Worm (Caenorhabditis elegans) whole organism, young adult: ENCODE results near the gene srw-101.

Source experiments
- F37B4.10 ChIP-seq: fragments of 200-800 bp; sonication (Bioruptor generic); IDR thresholded peaks from 2 replicates; pipeline ENCODE4 v1.3.6; 2022; ENCODE audit warnings: missing genetic modification characterization, missing compliant biosample characterization
- F39B2.1 ChIP-seq: fragments of 200-800 bp; sonication (Bioruptor generic); IDR thresholded peaks from 2 replicates; pipeline ENCODE4 v1.3.6; 2022; ENCODE audit warnings: missing genetic modification reagents, missing genetic modification characterization, missing compliant biosample characterization
- F57A8.1 ChIP-seq: fragments of 200-800 bp; sonication (Bioruptor generic); optimal IDR thresholded peaks from 2 replicates; lab custom pipeline; 2018; ENCODE audit warnings: mild to moderate bottlenecking, missing genetic modification characterization, moderate library complexity, missing compliant biosample characterization
- K11D2.4 ChIP-seq: fragments of 200-800 bp; sonication (Bioruptor generic); IDR thresholded peaks from 2 replicates; pipeline ENCODE4 v1.3.6; 2022; ENCODE audit warnings: missing genetic modification reagents, missing genetic modification characterization, missing compliant biosample characterization
- Y53G8AR.9 ChIP-seq: fragments of 200-800 bp; sonication (Bioruptor generic); conservative IDR thresholded peaks from 2 replicates; pipeline ENCODE4 v1.3.6; 2022; ENCODE audit warnings: missing genetic modification reagents, missing genetic modification characterization, missing compliant biosample characterization
- ama-1 ChIP-seq, 3 experiments: fragments of 150-350 bp in 1 of 3; sonication (generic microtip) in 2 of 3; optimal IDR thresholded peaks; 2 replicates each; lab custom pipeline; 2014 to 2018; ENCODE audit warnings: missing biosample characterization in 2 of 3, missing genetic modification characterization in 2 of 3, missing genetic modification reagents in 2 of 3
- aptf-2 ChIP-seq: fragments of 200-800 bp; sonication (Bioruptor generic); conservative IDR thresholded peaks from 2 replicates; pipeline ENCODE4 v1.3.6; 2022; ENCODE audit warnings: missing genetic modification reagents, missing genetic modification characterization, missing compliant biosample characterization
- aptf-3 ChIP-seq: fragments of 200-800 bp; sonication (Bioruptor generic); IDR thresholded peaks from 2 replicates; pipeline ENCODE4 v1.3.6; 2022; ENCODE audit warnings: missing genetic modification characterization, missing compliant biosample characterization
- dpl-1 ChIP-seq: fragments of 150-350 bp; optimal IDR thresholded peaks from 2 replicates; lab custom pipeline; 2014; ENCODE audit warnings: missing biosample characterization, missing genetic modification reagents, missing genetic modification characterization
- efl-1 ChIP-seq: fragments of 150-350 bp; optimal IDR thresholded peaks from 2 replicates; lab custom pipeline; 2014; ENCODE audit warnings: missing biosample characterization, missing genetic modification reagents, missing genetic modification characterization
- egl-18 ChIP-seq: fragments of 200-800 bp; sonication (Bioruptor generic); IDR thresholded peaks from 2 replicates; pipeline ENCODE4 v1.3.6; 2022; ENCODE audit warnings: missing genetic modification reagents, missing genetic modification characterization, missing compliant biosample characterization
- egrh-3 ChIP-seq: fragments of 200-800 bp; sonication (Bioruptor generic); IDR thresholded peaks from 2 replicates; pipeline ENCODE4 v1.3.6; 2022; ENCODE audit warnings: missing genetic modification reagents, missing genetic modification characterization, missing compliant biosample characterization
- ekl-4 ChIP-seq: fragments of 200-800 bp; sonication (Bioruptor generic); IDR thresholded peaks from 2 replicates; pipeline ENCODE4 v1.3.6; 2022; ENCODE audit warnings: missing genetic modification reagents, missing genetic modification characterization, missing compliant biosample characterization
- fkh-3 ChIP-seq: sonication (generic microtip); optimal IDR thresholded peaks from 2 replicates; lab custom pipeline; 2016; ENCODE audit warnings: mild to moderate bottlenecking, missing genetic modification characterization, missing compliant biosample characterization
- hmg-1.2 ChIP-seq: fragments of 200-800 bp; sonication (Bioruptor generic); IDR thresholded peaks from 2 replicates; pipeline ENCODE4 v1.3.6; 2022; ENCODE audit warnings: missing genetic modification reagents, missing genetic modification characterization, missing compliant biosample characterization
- hrde-1 ChIP-seq: sonication (generic microtip); optimal IDR thresholded peaks from 2 replicates; lab custom pipeline; 2016; ENCODE audit warnings: missing genetic modification characterization, mild to moderate bottlenecking, missing compliant biosample characterization, moderate library complexity, missing genotype, missing genetic modification reagents, borderline replicate concordance
- hsf-1 ChIP-seq: fragments of 200-800 bp; sonication (Bioruptor generic); IDR thresholded peaks from 2 replicates; pipeline ENCODE4 v1.3.6; 2022; ENCODE audit warnings: missing genetic modification reagents, missing genetic modification characterization, missing compliant biosample characterization
- lin-54 ChIP-seq: fragments of 200-800 bp; sonication (Bioruptor generic); optimal IDR thresholded peaks from 2 replicates; lab custom pipeline; 2018; ENCODE audit warnings: mild to moderate bottlenecking, missing genetic modification characterization, missing compliant biosample characterization
- madf-10 ChIP-seq: sonication (generic microtip); optimal IDR thresholded peaks from 2 replicates; lab custom pipeline; 2016; ENCODE audit warnings: mild to moderate bottlenecking, missing genetic modification characterization, missing compliant biosample characterization
- mel-28 ChIP-seq: sonication (generic microtip); optimal IDR thresholded peaks from 2 replicates; lab custom pipeline; 2016; ENCODE audit warnings: borderline replicate concordance, mild to moderate bottlenecking, missing genetic modification characterization, missing compliant biosample characterization
- mes-4 ChIP-seq: sonication (generic microtip); optimal IDR thresholded peaks from 2 replicates; lab custom pipeline; 2016; ENCODE audit warnings: missing genotype, missing genetic modification characterization, missing compliant biosample characterization
- mxl-1 ChIP-seq: sonication (generic microtip); optimal IDR thresholded peaks from 2 replicates; lab custom pipeline; 2016; ENCODE audit warnings: missing genetic modification characterization, missing compliant biosample characterization
- nfyb-1 ChIP-seq: fragments of 200-800 bp; sonication (Bioruptor generic); IDR thresholded peaks from 2 replicates; pipeline ENCODE4 v1.3.6; 2022; ENCODE audit warnings: missing genetic modification reagents, missing genetic modification characterization, missing compliant biosample characterization
- nhr-179 ChIP-seq: sonication (generic microtip); optimal IDR thresholded peaks from 2 replicates; lab custom pipeline; 2016; ENCODE audit warnings: mild to moderate bottlenecking, missing genetic modification characterization, missing compliant biosample characterization
- nhr-27 ChIP-seq: fragments of 200-800 bp; sonication (Bioruptor generic); optimal IDR thresholded peaks from 2 replicates; lab custom pipeline; 2018; ENCODE audit warnings: mild to moderate bottlenecking, missing genetic modification characterization, moderate library complexity, missing compliant biosample characterization
- rcor-1 ChIP-seq: fragments of 200-800 bp; sonication (Bioruptor generic); IDR thresholded peaks from 2 replicates; pipeline ENCODE4 v1.3.6; 2022; ENCODE audit warnings: missing genetic modification reagents, missing genetic modification characterization, missing compliant biosample characterization
- sdz-38 ChIP-seq: sonication (generic microtip); optimal IDR thresholded peaks from 2 replicates; lab custom pipeline; 2016; ENCODE audit warnings: missing genotype, missing genetic modification characterization, missing compliant biosample characterization
- sea-2 ChIP-seq: fragments of 200-800 bp; sonication (Bioruptor generic); IDR thresholded peaks from 2 replicates; pipeline ENCODE4 v1.3.6; 2022; ENCODE audit warnings: missing genetic modification characterization, missing compliant biosample characterization
- snpc-4 ChIP-seq, 5 experiments: fragments of 150-350 bp in 1 of 5; sonication (generic microtip) in 4 of 5; optimal IDR thresholded peaks; 2 replicates each; lab custom pipeline; 2014 to 2018; ENCODE audit warnings: missing genetic modification characterization in 5 of 5, missing biosample characterization in 3 of 5, antibody characterized with exemption in 2 of 5, mild to moderate bottlenecking in 2 of 5, missing compliant biosample characterization in 2 of 5, missing genotype in 2 of 5, moderate library complexity in 2 of 5, missing genetic modification reagents in 1 of 5
- unc-130 ChIP-seq: sonication (generic microtip); optimal IDR thresholded peaks from 2 replicates; lab custom pipeline; 2016; ENCODE audit warnings: missing genetic modification reagents, missing genetic modification characterization, missing compliant biosample characterization
- xnd-1 ChIP-seq: sonication (generic microtip); optimal IDR thresholded peaks from 2 replicates; lab custom pipeline; 2016; ENCODE audit warnings: missing genotype, missing genetic modification reagents, missing genetic modification characterization, missing compliant biosample characterization
- zfh-2 ChIP-seq: fragments of 200-800 bp; sonication (Bioruptor generic); conservative IDR thresholded peaks from 2 replicates; pipeline ENCODE4 v1.3.6; 2022; ENCODE audit warnings: missing genetic modification reagents, missing genetic modification characterization, missing compliant biosample characterization
- zim-3 ChIP-seq: sonication (generic microtip); optimal IDR thresholded peaks from 2 replicates; lab custom pipeline; 2017; ENCODE audit warnings: mild to moderate bottlenecking, missing genetic modification characterization, moderate library complexity, missing compliant biosample characterization
- ztf-28 ChIP-seq: fragments of 200-800 bp; sonication (Bioruptor generic); IDR thresholded peaks from 2 replicates; pipeline ENCODE4 v1.3.6; 2022; ENCODE audit warnings: missing genetic modification reagents, missing genetic modification characterization, missing compliant biosample characterization

srw-101 gene

ce11 chrV:1682279-1682678 is 39.8 kb upstream of the srw-101 start, which contains the start of gene srh-3:
srh-3 (plus strand) TSS chrV:1682579.
- TF ChIP-seq F39B2.1 (GFP tag; lab: Robert Waterston, UW) (no peak), dpl-1 (GFP tag; lab: Kevin White, UChicago) (no peak), ekl-4 (GFP tag; lab: Robert Waterston, UW) (no peak), sdz-38 (tag; lab: Kevin White, UChicago) (no peak), lin-54 (no peak), zfh-2 (GFP tag; lab: Robert Waterston, UW) (no peak), fkh-3 (no peak), ztf-28 (GFP tag; lab: Robert Waterston, UW) (no peak), efl-1 (GFP tag; lab: Kevin White, UChicago) (no peak), egl-18 (GFP tag; lab: Robert Waterston, UW) (no peak), xnd-1 (no peak), mxl-1 (tag; lab: Kevin White, UChicago) (no peak), rcor-1 (no peak), mel-28 (tag; lab: Kevin White, UChicago) (no peak)

- TF ChIP-seq ama-1 (optimal IDR thresholded peaks at IDR 0.05; lab: Kevin White, UChicago) = no peak
- TF ChIP-seq ama-1 (GFP tag; optimal IDR thresholded peaks at IDR 0.05; lab: Kevin White, UChicago) = no peak
- TF ChIP-seq nhr-179 (tag; lab: Kevin White, UChicago) = no peak
- TF ChIP-seq nfyb-1 = no peak
- no peak for TF ChIP-seq zim-3 (tag; lab: Kevin White, UChicago)
- TF ChIP-seq mes-4 (tag; lab: Kevin White, UChicago) = no peak
- no peak for TF ChIP-seq sdz-38 (tag; lab: Kevin White, UChicago)
- TF ChIP-seq nhr-27 = no peak
- no peak for TF ChIP-seq sea-2
- no peak for TF ChIP-seq madf-10 (tag; lab: Kevin White, UChicago)
- no peak for TF ChIP-seq K11D2.4
- TF ChIP-seq unc-130 (GFP tag; lab: Kevin White, UChicago) = no peak
Observed at ce11 chrV:1685328-1685727, 36.7 kb upstream of the srw-101 start, which contains the start of gene srh-5. srh-5 (plus strand) TSS chrV:1685628.

ce11 chrV:1692494-1692893 is 29.6 kb upstream of the srw-101 start, which contains the start of gene Y46H3C.5:
Y46H3C.5 (minus strand) TSS chrV:1692495.
- peak; percentile 80 for TF ChIP-seq aptf-2 (GFP tag; lab: Robert Waterston, UW)
- TF ChIP-seq aptf-3 (GFP tag; lab: Robert Waterston, UW) = 0 out of 2 replicates have a peak, but pooled peaks have one; percentile 63

- peak; percentile 65 for TF ChIP-seq hmg-1.2 (GFP tag; lab: Robert Waterston, UW)
- TF ChIP-seq aptf-3 (GFP tag; lab: Robert Waterston, UW) = 0 out of 2 replicates have a peak, but pooled peaks have one; percentile 60
- TF ChIP-seq aptf-2 (GFP tag; lab: Robert Waterston, UW) = peak; percentile 94
Observed at ce11 chrV:1693876-1694275, 28.2 kb upstream of the srw-101 start, which contains the start of gene Y46H3C.7. Y46H3C.7 (minus strand) TSS chrV:1694022.

- no peak for TF ChIP-seq rcor-1
- TF ChIP-seq hsf-1 (GFP tag; lab: Robert Waterston, UW) = no peak
- TF ChIP-seq snpc-4 (GFP tag; optimal IDR thresholded peaks at IDR 0.05; lab: Kevin White, UChicago) = no peak
- TF ChIP-seq snpc-4 (tag; optimal IDR thresholded peaks at IDR 0.05; lab: Kevin White, UChicago) = no peak
- peak; percentile 49; the same call in 1 of the 2 replicates for TF ChIP-seq egrh-3 (GFP tag; lab: Robert Waterston, UW)
- no peak for TF ChIP-seq F37B4.10 (GFP tag; lab: Robert Waterston, UW)
- peak; percentile 79 for TF ChIP-seq zfh-2 (GFP tag; lab: Robert Waterston, UW)
- no peak for TF ChIP-seq F57A8.1
- no peak for TF ChIP-seq Y53G8AR.9 (GFP tag; lab: Robert Waterston, UW)
- no peak for TF ChIP-seq hrde-1 (tag; lab: Kevin White, UChicago)
Observed at ce11 chrV:1698400-1698799, 23.7 kb upstream of the srw-101 start.
